Fruit fly (Drosophila melanogaster): ENCODE results near the gene rin.
A peak's percentile ranks its signal among the peaks of the same experiment; 100 is the strongest.

rin gene

dm6 chr3R:13644778-13645660, 1.8 kb upstream of the rin start (continued):
- TF ChIP-seq OdsH (GFP tag; optimal IDR thresholded peaks at IDR 0.05) = peak; percentile 31
- TF ChIP-seq fru (GFP tag; optimal IDR thresholded peaks at IDR 0.05) = peak; percentile 33
- TF ChIP-seq Dfd (GFP tag; optimal IDR thresholded peaks at IDR 0.05) = no peak
- TF ChIP-seq HLH106 (tag; optimal IDR thresholded peaks at IDR 0.05) = no peak
- peak; percentile 93 for TF ChIP-seq Dif (GFP tag; optimal IDR thresholded peaks at IDR 0.05; ENCODE audit: partially characterized antibody)

DNA sequence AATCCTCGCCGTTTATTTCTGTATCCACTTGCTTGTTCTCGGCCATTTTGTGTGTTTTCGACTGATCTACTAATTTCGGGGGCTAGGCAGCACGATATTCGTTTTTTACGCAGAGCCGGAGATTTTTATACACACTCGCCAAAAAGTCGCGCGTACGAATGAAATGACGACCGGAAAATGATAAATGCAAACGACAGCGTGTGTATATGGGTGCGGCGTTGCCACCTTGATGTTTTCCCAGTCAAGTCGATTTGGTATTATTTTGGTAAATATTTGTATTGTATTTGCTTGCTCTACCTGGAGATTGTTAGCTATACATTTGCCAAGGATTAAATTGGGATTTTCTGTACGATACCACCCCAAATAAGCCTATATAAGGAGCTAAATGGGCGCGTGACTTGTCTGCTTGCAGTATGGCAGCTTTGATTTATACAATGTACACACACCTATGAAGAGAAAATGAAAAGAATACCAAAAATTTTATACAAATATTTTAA, 882 bp upstream of the rin start, which contains the start of gene sqd:
sqd (minus strand) TSS at position 431 of the 497 bp plus-strand sequence.
- TF ChIP-seq h (GFP tag; optimal IDR thresholded peaks at IDR 0.05) (peak; percentile 69), brk (GFP tag; optimal IDR thresholded peaks at IDR 0.05) (peak; percentile 3), woc (GFP tag; optimal IDR thresholded peaks at IDR 0.05) (peak; percentile 18), GATAd (GFP tag; optimal IDR thresholded peaks at IDR 0.05) (no peak), sv (GFP tag; optimal IDR thresholded peaks at IDR 0.05) (no peak), OdsH (GFP tag; optimal IDR thresholded peaks at IDR 0.05) (peak; percentile 47), dl (GFP tag; optimal IDR thresholded peaks at IDR 0.05; ENCODE audit: insufficient read depth in 1 of 2, partially characterized antibody in 2 of 2) (no peak), Sp1 (GFP tag; optimal IDR thresholded peaks at IDR 0.05) (peak; percentile 71), Hr78 (GFP tag; optimal IDR thresholded peaks at IDR 0.05) (no peak), N (GFP tag; optimal IDR thresholded peaks at IDR 0.05) (no peak), Vsx2 (GFP tag; optimal IDR thresholded peaks at IDR 0.05; ENCODE audit: partially characterized antibody) (no peak), foxo (GFP tag; optimal IDR thresholded peaks at IDR 0.05) (peak; percentile 27 to 56), jim (GFP tag; optimal IDR thresholded peaks at IDR 0.05) (peak; percentile 26), HLH106 (tag; optimal IDR thresholded peaks at IDR 0.05) (peak; percentile 41), pan (optimal IDR thresholded peaks at IDR 0.05) (no peak), usp (GFP tag; optimal IDR thresholded peaks at IDR 0.05) (no peak), ey (GFP tag; optimal IDR thresholded peaks at IDR 0.05) (peak; percentile 47), psq (GFP tag; optimal IDR thresholded peaks at IDR 0.05) (no peak), lola (GFP tag; optimal IDR thresholded peaks at IDR 0.05) (no peak), Mio (GFP tag; optimal IDR thresholded peaks at IDR 0.05) (no peak), fru (GFP tag; optimal IDR thresholded peaks at IDR 0.05) (peak; percentile 52), dmrt93B (GFP tag; optimal IDR thresholded peaks at IDR 0.05) (peak; percentile 54), Hnf4 (GFP tag; optimal IDR thresholded peaks at IDR 0.05) (peak; percentile 52), rgr (GFP tag; optimal IDR thresholded peaks at IDR 0.05) (peak; percentile 63), Dif (GFP tag; optimal IDR thresholded peaks at IDR 0.05; ENCODE audit: partially characterized antibody) (no peak), br (GFP tag; optimal IDR thresholded peaks at IDR 0.05) (peak; percentile 50), Dfd (GFP tag; optimal IDR thresholded peaks at IDR 0.05) (no peak), Abd-B (GFP tag; optimal IDR thresholded peaks at IDR 0.05) (no peak), sage (GFP tag; optimal IDR thresholded peaks at IDR 0.05) (peak; percentile 1), Myc (optimal IDR thresholded peaks at IDR 0.05) (peak; percentile 23), CG32264 (GFP tag; optimal IDR thresholded peaks at IDR 0.05) (peak; percentile 22), Rel (GFP tag; optimal IDR thresholded peaks at IDR 0.05) (no peak), Rel (tag; optimal IDR thresholded peaks at IDR 0.05) (no peak), tai (GFP tag; optimal IDR thresholded peaks at IDR 0.05) (no peak), Jra (GFP tag; optimal IDR thresholded peaks at IDR 0.05) (no peak), CrebA (GFP tag; optimal IDR thresholded peaks at IDR 0.05; ENCODE audit: borderline replicate concordance) (no peak), dsf (GFP tag; optimal IDR thresholded peaks at IDR 0.05; ENCODE audit: borderline replicate concordance) (no peak), Hr83 (GFP tag; optimal IDR thresholded peaks at IDR 0.05; ENCODE audit: poor library complexity, severe bottlenecking) (no peak), CG9705 (GFP tag; optimal IDR thresholded peaks at IDR 0.05) (peak; percentile 42)
